Worm (Caenorhabditis elegans): ENCODE results near the gene srh-98.

ce11 chrV:16235647-16236046 lies at the start of gene srh-98:
- TF ChIP-seq pha-4 (tag; optimal IDR thresholded peaks at IDR 0.05) (no peak), snpc-4 (tag; optimal IDR thresholded peaks at IDR 0.05) (no peak), lin-39 (tag; optimal IDR thresholded peaks at IDR 0.05) (no peak), mdl-1 (tag; optimal IDR thresholded peaks at IDR 0.05) (no peak), ama-1 (optimal IDR thresholded peaks at IDR 0.05) (no peak), unc-62 (GFP tag; optimal IDR thresholded peaks at IDR 0.05) (no peak), nfya-1 (tag; optimal IDR thresholded peaks at IDR 0.05; ENCODE audit: insufficient read depth) (no peak)

All from whole organism, L3 larva.